Worm (Caenorhabditis elegans): ENCODE data around the gene chst-1.
A peak's percentile ranks its signal among the peaks of the same experiment; 100 is the strongest.

The chst-1 gene

DNA sequence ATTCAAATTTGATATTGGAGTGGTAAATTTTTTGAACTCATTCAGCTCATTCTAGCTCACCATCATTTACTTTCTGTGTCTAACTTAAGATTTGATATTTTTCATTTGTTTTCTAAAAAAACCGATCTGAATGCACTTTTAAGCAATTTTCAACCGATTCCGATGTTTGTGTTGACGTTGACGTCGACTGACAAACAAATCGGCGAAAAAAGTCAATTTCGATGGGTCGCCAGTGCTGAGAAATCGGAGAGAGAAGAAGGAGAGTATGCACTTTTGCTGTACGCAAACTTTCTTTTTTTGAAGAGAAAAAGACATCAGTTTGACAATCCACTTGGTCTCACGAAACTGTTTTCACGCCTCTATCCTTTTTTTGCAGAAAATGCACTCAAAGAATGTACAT lies 18.7 kb upstream of the chst-1 start:
- TF ChIP-seq ceh-45 (GFP tag; IDR thresholded peaks at IDR 0.05) = no peak
- no peak for TF ChIP-seq unc-3 (GFP tag; conservative IDR thresholded peaks at IDR 0.05)
- TF ChIP-seq unc-3 (tag; optimal IDR thresholded peaks at IDR 0.05) = no peak
- TF ChIP-seq hlh-15 (tag; optimal IDR thresholded peaks at IDR 0.05) = no peak
- no peak for TF ChIP-seq mec-3 (tag; optimal IDR thresholded peaks at IDR 0.05; ENCODE audit: borderline replicate concordance)
- no peak for TF ChIP-seq rnt-1 (tag; optimal IDR thresholded peaks at IDR 0.05)
- no peak for TF ChIP-seq ceh-24 (tag; optimal IDR thresholded peaks at IDR 0.05)
- no peak for TF ChIP-seq sox-2 (GFP tag; IDR thresholded peaks at IDR 0.05)
- no peak for TF ChIP-seq ets-4 (tag; optimal IDR thresholded peaks at IDR 0.05)
- no peak for TF ChIP-seq hlh-30 (tag; optimal IDR thresholded peaks at IDR 0.05; ENCODE audit: insufficient read depth)
- no peak for TF ChIP-seq dmd-4 (tag; optimal IDR thresholded peaks at IDR 0.05; ENCODE audit: borderline replicate concordance)
- no peak for TF ChIP-seq C08G9.2 (tag; optimal IDR thresholded peaks at IDR 0.05)
- no peak for TF ChIP-seq pqm-1 (tag; optimal IDR thresholded peaks at IDR 0.05)
- no peak for TF ChIP-seq K02D7.2 (tag; optimal IDR thresholded peaks at IDR 0.05)
- no peak for TF ChIP-seq F13H6.1 (tag; optimal IDR thresholded peaks at IDR 0.05)
- TF ChIP-seq tbx-2 (tag; optimal IDR thresholded peaks at IDR 0.05) = no peak
- no peak for TF ChIP-seq gmeb-2 (tag; optimal IDR thresholded peaks at IDR 0.05)
- no peak for TF ChIP-seq nhr-11 (tag; optimal IDR thresholded peaks at IDR 0.05)
- TF ChIP-seq dve-1 (tag; optimal IDR thresholded peaks at IDR 0.05) = no peak

DNA sequence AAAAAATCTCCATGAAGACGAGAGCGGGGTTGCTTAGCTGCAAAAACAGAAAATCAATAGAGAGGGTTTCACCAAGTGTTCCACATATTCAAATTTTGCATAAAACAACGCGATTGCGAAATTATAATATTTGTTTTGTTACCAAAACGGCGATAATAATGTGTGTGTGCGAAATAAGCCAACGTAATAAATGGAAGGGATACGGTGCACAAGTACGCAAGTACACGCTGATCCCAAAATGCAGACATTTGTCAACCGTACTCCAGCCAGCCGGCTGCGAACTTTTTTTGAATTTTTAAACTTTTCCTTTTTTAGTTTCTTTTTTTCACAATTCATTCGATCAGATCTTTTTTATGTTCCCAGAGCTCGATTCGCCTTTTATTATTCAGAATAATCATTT lies 18.1 kb upstream of the chst-1 start, which contains the start of gene ire-1:
Gene ire-1, minus strand, starts transcription at position 44 of the 400 bp plus-strand sequence.
- peak; percentile 3 for TF ChIP-seq elt-2 (tag; optimal IDR thresholded peaks at IDR 0.05)
- no peak for TF ChIP-seq ahr-1 (tag; optimal IDR thresholded peaks at IDR 0.05)
- peak; percentile 73 for TF ChIP-seq nfya-1 (tag; optimal IDR thresholded peaks at IDR 0.05)
- peak; percentile 13; the same call in 1 of the 2 replicates for TF ChIP-seq unc-3 (GFP tag; conservative IDR thresholded peaks at IDR 0.05)
- TF ChIP-seq unc-3 (tag; optimal IDR thresholded peaks at IDR 0.05) = no peak
- peak; percentile 34 for TF ChIP-seq unc-42 (tag; optimal IDR thresholded peaks at IDR 0.05)
- TF ChIP-seq ceh-31 (tag; optimal IDR thresholded peaks at IDR 0.05) = peak; percentile 37
- no peak for TF ChIP-seq C08G9.2 (tag; optimal IDR thresholded peaks at IDR 0.05)
- TF ChIP-seq elt-4 (tag; optimal IDR thresholded peaks at IDR 0.05) = no peak
- peak; percentile 53 for TF ChIP-seq dve-1 (tag; optimal IDR thresholded peaks at IDR 0.05)

DNA sequence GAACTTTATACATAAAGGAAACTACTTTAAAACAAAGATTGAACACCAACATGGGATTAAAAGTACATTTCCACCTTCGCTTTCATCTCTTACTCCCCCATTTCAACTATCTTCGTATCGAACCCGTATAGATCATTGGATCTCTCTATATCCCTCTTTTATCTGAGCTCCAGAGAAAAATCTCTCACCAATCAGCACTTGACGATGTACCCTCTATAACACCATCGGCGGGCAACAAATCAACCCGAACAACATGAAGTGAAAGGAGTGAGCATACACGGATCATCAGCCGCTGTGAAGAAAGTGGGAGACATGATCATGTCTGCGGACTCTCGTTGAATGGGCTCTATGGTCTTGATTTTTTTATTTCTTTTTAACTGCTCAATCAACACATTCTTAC lies 10.7 kb upstream of the chst-1 start:
- TF ChIP-seq nfya-1 (tag; optimal IDR thresholded peaks at IDR 0.05) (peak; percentile 77), tbx-2 (tag; optimal IDR thresholded peaks at IDR 0.05) (no peak)

DNA sequence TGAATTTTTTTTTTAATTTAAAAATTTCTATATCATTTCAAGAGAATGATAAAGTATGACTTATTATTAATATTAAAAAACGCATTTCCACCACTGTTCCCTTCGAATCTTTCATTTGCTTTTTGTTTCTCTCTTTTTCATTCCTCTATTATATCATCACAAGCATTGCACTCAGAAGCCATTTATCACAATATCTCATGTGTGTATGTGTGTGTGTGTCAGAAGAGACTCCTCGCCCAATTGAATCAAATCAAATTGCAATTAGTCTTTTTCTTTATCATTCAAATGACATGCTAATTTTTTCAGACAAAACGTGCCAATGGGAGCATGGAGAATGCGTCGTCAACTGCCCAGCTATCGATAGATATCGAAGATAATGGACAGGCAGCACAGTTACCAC lies 9.4 kb upstream of the chst-1 start, which contains the start of gene unc-105:
Gene unc-105, plus strand, starts transcription at position 301 of the 400 bp plus-strand sequence.
- TF ChIP-seq ets-4 (tag; optimal IDR thresholded peaks at IDR 0.05) = no peak
- TF ChIP-seq hlh-15 (tag; optimal IDR thresholded peaks at IDR 0.05) = no peak
- TF ChIP-seq ref-2 (tag; optimal IDR thresholded peaks at IDR 0.05) = no peak
- TF ChIP-seq ceh-6 (GFP tag; optimal IDR thresholded peaks at IDR 0.05) = no peak
- TF ChIP-seq elt-4 (tag; optimal IDR thresholded peaks at IDR 0.05) = no peak
- no peak for TF ChIP-seq ceh-14 (tag; optimal IDR thresholded peaks at IDR 0.05)
- no peak for TF ChIP-seq pax-1 (tag; optimal IDR thresholded peaks at IDR 0.05)
- no peak for TF ChIP-seq ceh-18 (tag; optimal IDR thresholded peaks at IDR 0.05)
- no peak for TF ChIP-seq sdc-2 (tag; optimal IDR thresholded peaks at IDR 0.05)
- TF ChIP-seq mec-3 (tag; optimal IDR thresholded peaks at IDR 0.05; ENCODE audit: borderline replicate concordance) = no peak
- TF ChIP-seq elt-2 (tag; optimal IDR thresholded peaks at IDR 0.05) = no peak
- no peak for TF ChIP-seq T23F11.4 (GFP tag; optimal IDR thresholded peaks at IDR 0.05)

ce11 chrII:8112063-8112462 lies 5.3 kb upstream of the chst-1 start, which contains the start of gene lron-4:
TSS of gene lron-4 (minus strand) at chrII:8112163.
- no peak for TF ChIP-seq ceh-30 (tag; optimal IDR thresholded peaks at IDR 0.05)
- TF ChIP-seq odd-2 (tag; optimal IDR thresholded peaks at IDR 0.05) = no peak
- no peak for TF ChIP-seq sox-2 (GFP tag; IDR thresholded peaks at IDR 0.05)
- no peak for TF ChIP-seq dve-1 (tag; optimal IDR thresholded peaks at IDR 0.05)
- TF ChIP-seq ahr-1 (tag; optimal IDR thresholded peaks at IDR 0.05) = no peak
- TF ChIP-seq unc-3 (GFP tag; conservative IDR thresholded peaks at IDR 0.05) = no peak
- TF ChIP-seq unc-3 (tag; optimal IDR thresholded peaks at IDR 0.05) = no peak
- TF ChIP-seq elt-4 (tag; optimal IDR thresholded peaks at IDR 0.05) = no peak
- no peak for TF ChIP-seq ceh-2 (tag; optimal IDR thresholded peaks at IDR 0.05)
- TF ChIP-seq T23F11.4 (GFP tag; optimal IDR thresholded peaks at IDR 0.05) = no peak
- no peak for TF ChIP-seq ceh-22 (tag; optimal IDR thresholded peaks at IDR 0.05)
- TF ChIP-seq syd-9 (tag; optimal IDR thresholded peaks at IDR 0.05) = no peak
- TF ChIP-seq sdc-2 (tag; optimal IDR thresholded peaks at IDR 0.05) = no peak
- no peak for TF ChIP-seq npax-4 (tag; optimal IDR thresholded peaks at IDR 0.05)
- TF ChIP-seq unc-86 (tag; optimal IDR thresholded peaks at IDR 0.05) = no peak
- TF ChIP-seq pqm-1 (tag; optimal IDR thresholded peaks at IDR 0.05) = no peak
- TF ChIP-seq ceh-9 (tag; optimal IDR thresholded peaks at IDR 0.05) = no peak
- no peak for TF ChIP-seq ceh-14 (tag; optimal IDR thresholded peaks at IDR 0.05)
- no peak for TF ChIP-seq nhr-11 (tag; optimal IDR thresholded peaks at IDR 0.05)

All from whole organism, late embryonic.